Worm (Caenorhabditis elegans) whole organism, late embryonic: ENCODE measurements around the gene srw-133.

Source experiments
- ama-1 ChIP-seq: fragments of 150-350 bp; optimal IDR thresholded peaks from 2 replicates; lab custom pipeline; 2014
- ceh-9 ChIP-seq: sonication (generic microtip); optimal IDR thresholded peaks from 2 replicates; lab custom pipeline; 2016; ENCODE audit warnings: mild to moderate bottlenecking, missing genetic modification characterization, inconsistent platforms, missing compliant biosample characterization
- ets-4 ChIP-seq: sonication (generic microtip); optimal IDR thresholded peaks from 2 replicates; lab custom pipeline; 2016; ENCODE audit warnings: missing genetic modification characterization, missing compliant biosample characterization
- fkh-10 ChIP-seq: fragments of 150-350 bp; optimal IDR thresholded peaks from 2 replicates; lab custom pipeline; 2014; ENCODE audit warnings: missing biosample characterization, missing genetic modification reagents, missing genetic modification characterization
- hlh-13 ChIP-seq: fragments of 200-800 bp; sonication (Bioruptor generic); optimal IDR thresholded peaks from 2 replicates; lab custom pipeline; 2018; ENCODE audit warnings: mild to moderate bottlenecking, missing genetic modification characterization, missing compliant biosample characterization
- nhr-11 ChIP-seq: fragments of 150-350 bp; optimal IDR thresholded peaks from 2 replicates; lab custom pipeline; 2014; ENCODE audit warnings: missing biosample characterization, missing genetic modification characterization
- npax-4 ChIP-seq: sonication (generic microtip); optimal IDR thresholded peaks from 2 replicates; lab custom pipeline; 2016; ENCODE audit warnings: missing genetic modification characterization, missing compliant biosample characterization
- rnt-1 ChIP-seq: sonication (generic microtip); optimal IDR thresholded peaks from 2 replicates; lab custom pipeline; 2016; ENCODE audit warnings: missing genetic modification characterization, missing compliant biosample characterization
- tbx-2 ChIP-seq: sonication (generic microtip); optimal IDR thresholded peaks from 2 replicates; lab custom pipeline; 2016; ENCODE audit warnings: missing genetic modification characterization, missing compliant biosample characterization
- unc-55 ChIP-seq: sonication (generic microtip); optimal IDR thresholded peaks from 2 replicates; lab custom pipeline; 2017; ENCODE audit warnings: missing biosample characterization, missing genetic modification reagents, missing genetic modification characterization
- unc-86 ChIP-seq: sonication (generic microtip); optimal IDR thresholded peaks from 2 replicates; lab custom pipeline; 2016; ENCODE audit warnings: missing genetic modification characterization, missing compliant biosample characterization
- ztf-16 ChIP-seq: sonication (generic microtip); optimal IDR thresholded peaks from 2 replicates; lab custom pipeline; 2017; ENCODE audit warnings: missing genetic modification characterization, missing compliant biosample characterization

ce11 chrV:4127435-4127834 lies 12.9 kb upstream of the srw-133 start, which contains the start of gene T05B4.13:
- TF ChIP-seq fkh-10 (GFP tag; lab: Kevin White, UChicago) (no peak), rnt-1 (no peak), unc-55 (GFP tag; lab: Kevin White, UChicago) (no peak), ztf-16 (no peak), ceh-9 (no peak), tbx-2 (no peak), nhr-11 (tag; lab: Kevin White, UChicago) (no peak), hlh-13 (no peak), npax-4 (no peak), ama-1 (lab: Kevin White, UChicago) (no peak), ets-4 (tag; lab: Kevin White, UChicago) (no peak), unc-86 (tag; lab: Kevin White, UChicago) (no peak)
